Fruit fly (Drosophila melanogaster) whole organism, embryonic: ENCODE measurements around the gene CG13605.

Experiments used
- CG12219 ChIP-seq: fragments of 200-800 bp; sonication (Bioruptor generic); optimal IDR thresholded peaks from 3 replicates; lab custom pipeline; 2018; ENCODE audit warnings: missing biosample characterization, mild to moderate bottlenecking, missing genetic modification characterization
- Eip74EF ChIP-seq, 2 experiments: fragments of 200-800 bp in 1 of 2; fragments of >200 bp in 1 of 2; sonication (Bioruptor generic) in 1 of 2; optimal IDR thresholded peaks; 2 replicates each; lab custom pipeline; 2017 to 2019; ENCODE audit warnings: missing biosample characterization in 2 of 2, missing genetic modification characterization in 2 of 2, mild to moderate bottlenecking in 1 of 2, moderate library complexity in 1 of 2
- Mes4 ChIP-seq: fragments of 200-800 bp; sonication (Bioruptor generic); optimal IDR thresholded peaks from 2 replicates; lab custom pipeline; 2016; ENCODE audit warnings: missing biosample characterization, missing genetic modification characterization
- NC2β ChIP-seq: fragments of 200-800 bp; sonication (Bioruptor generic); optimal IDR thresholded peaks from 2 replicates; lab custom pipeline; 2016; ENCODE audit warnings: missing biosample characterization, missing genetic modification characterization
- croc ChIP-seq: fragments of 200-800 bp; sonication (Bioruptor generic); conservative IDR thresholded peaks from 3 replicates; pipeline ENCODE4 v1.3.6; 2022; ENCODE audit warnings: missing biosample characterization, missing genetic modification characterization
- gcm ChIP-seq: fragments of 200-800 bp; sonication (Bioruptor generic); optimal IDR thresholded peaks from 2 replicates; lab custom pipeline; 2019; ENCODE audit warnings: missing biosample characterization, mild to moderate bottlenecking, missing genetic modification characterization, moderate library complexity

DNA sequence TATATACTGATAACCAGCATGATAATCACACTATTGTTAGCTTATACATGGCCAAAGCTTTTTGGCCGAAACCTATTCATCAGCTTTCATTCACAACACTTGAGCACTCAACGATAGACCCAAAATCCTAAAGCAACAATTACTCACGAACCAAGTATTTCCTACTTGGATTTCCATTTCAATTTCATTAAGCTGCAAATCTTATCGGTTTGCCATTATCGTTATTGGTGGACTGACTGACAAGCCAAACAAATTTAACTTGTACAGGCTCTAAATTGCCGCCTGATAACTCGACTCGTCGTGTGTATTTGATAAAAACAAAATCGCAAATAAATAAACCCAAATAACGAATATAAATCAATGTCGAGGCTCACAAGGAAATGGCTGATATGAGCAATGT lies 27.2 kb downstream of the CG13605 start:
- TF ChIP-seq croc (no peak), gcm (no peak), NC2β (GFP tag; lab: Kevin White, UChicago) (no peak), CG12219 (GFP tag; lab: Kevin White, UChicago) (no peak), Mes4 (no peak), Eip74EF (GFP tag; optimal IDR thresholded peaks at IDR 0.05; lab: Kevin White, UChicago) (no peak)
